Worm (Caenorhabditis elegans): ENCODE data around the gene str-106.

Gene str-106

ce11 chrV:16169026-16169425, 11.4 kb upstream of the str-106 start, which contains the start of gene str-111:
Gene str-111, minus strand, starts transcription at chrV:16169126.
- TF ChIP-seq ztf-26 (tag; optimal IDR thresholded peaks at IDR 0.05): no peak
- TF ChIP-seq F22D6.2 (tag; optimal IDR thresholded peaks at IDR 0.05): no peak
- no peak for TF ChIP-seq xnd-1 (tag; optimal IDR thresholded peaks at IDR 0.05)
- TF ChIP-seq F55B11.4 (tag; optimal IDR thresholded peaks at IDR 0.05; ENCODE audit: borderline replicate concordance, insufficient read depth): no peak

ce11 chrV:16171721-16172120, 8.7 kb upstream of the str-106 start, which contains the start of gene K05D4.9:
Gene K05D4.9, minus strand, starts transcription at chrV:16171821.
- no peak for TF ChIP-seq F55B11.4 (tag; optimal IDR thresholded peaks at IDR 0.05; ENCODE audit: borderline replicate concordance, insufficient read depth)
- TF ChIP-seq F52B5.7 (tag; optimal IDR thresholded peaks at IDR 0.05): no peak

ce11 chrV:16174109-16174508, 6.3 kb upstream of the str-106 start:
- no peak for TF ChIP-seq sptf-2 (GFP tag; optimal IDR thresholded peaks at IDR 0.05)
- TF ChIP-seq let-526 (GFP tag; IDR thresholded peaks at IDR 0.05): no peak
- no peak for TF ChIP-seq nhr-90 (tag; optimal IDR thresholded peaks at IDR 0.05)
- no peak for TF ChIP-seq mxl-1 (tag; optimal IDR thresholded peaks at IDR 0.05)

- TF ChIP-seq nhr-80 (tag; optimal IDR thresholded peaks at IDR 0.05) (peak; percentile 32), sptf-2 (GFP tag; optimal IDR thresholded peaks at IDR 0.05) (no peak)
Observed at ce11 chrV:16175227-16175626, 5.2 kb upstream of the str-106 start.

ce11 chrV:16175757-16176156, 4.7 kb upstream of the str-106 start, which contains the start of gene cyp-33D1:
Gene cyp-33D1, minus strand, starts transcription at chrV:16175857.
- TF ChIP-seq zim-3 (tag; optimal IDR thresholded peaks at IDR 0.05) (no peak), sea-2 (GFP tag; IDR thresholded peaks at IDR 0.05) (no peak), F57A8.1 (GFP tag; optimal IDR thresholded peaks at IDR 0.05) (no peak), Y56A3A.18 (GFP tag; IDR thresholded peaks at IDR 0.05) (no peak), nhr-90 (tag; optimal IDR thresholded peaks at IDR 0.05) (no peak), ztf-3 (GFP tag; optimal IDR thresholded peaks at IDR 0.05) (no peak), xnd-1 (tag; optimal IDR thresholded peaks at IDR 0.05) (no peak)

ce11 chrV:16182110-16182509, 1.7 kb downstream of the str-106 start, which contains the start of gene srz-13:
Gene srz-13, plus strand, starts transcription at chrV:16182410.
- TF ChIP-seq egl-44 (GFP tag; IDR thresholded peaks at IDR 0.05): no peak
- TF ChIP-seq nhr-90 (tag; optimal IDR thresholded peaks at IDR 0.05): no peak

- TF ChIP-seq athp-1 (tag; optimal IDR thresholded peaks at IDR 0.05) (no peak), snpc-4 (GFP tag; optimal IDR thresholded peaks at IDR 0.05) (no peak), snpc-4 (tag; optimal IDR thresholded peaks at IDR 0.05) (no peak), akir-1 (GFP tag; optimal IDR thresholded peaks at IDR 0.05) (no peak), tbp1 (GFP tag; optimal IDR thresholded peaks at IDR 0.05) (no peak), aptf-2 (GFP tag; conservative IDR thresholded peaks at IDR 0.05) (no peak)
Observed at ce11 chrV:16182918-16183317, 2.5 kb downstream of the str-106 start, which contains the start of gene srh-277. Gene srh-277, plus strand, starts transcription at chrV:16183218.

- TF ChIP-seq F37B4.10 (GFP tag; IDR thresholded peaks at IDR 0.05) (no peak), F23B12.7 (tag; optimal IDR thresholded peaks at IDR 0.05; ENCODE audit: insufficient read depth) (no peak), snpc-3.4 (tag; optimal IDR thresholded peaks at IDR 0.05) (no peak), B0019.2 (GFP tag; conservative IDR thresholded peaks at IDR 0.05) (no peak), madf-3 (GFP tag; IDR thresholded peaks at IDR 0.05) (no peak), ccch-3 (GFP tag; optimal IDR thresholded peaks at IDR 0.05) (no peak), madf-10 (tag; optimal IDR thresholded peaks at IDR 0.05) (no peak), B0336.3 (GFP tag; IDR thresholded peaks at IDR 0.05) (no peak), bed-2 (GFP tag; IDR thresholded peaks at IDR 0.05) (no peak), chd-7 (tag; optimal IDR thresholded peaks at IDR 0.05) (no peak)
Observed at ce11 chrV:16183357-16183756, 2.9 kb downstream of the str-106 start, which contains the start of gene srz-14. Gene srz-14, plus strand, starts transcription at chrV:16183657.
